Worm (Caenorhabditis elegans) whole organism, L3 larva: ENCODE measurements around the gene C16C10.8.

Source experiments
- ZK546.5 ChIP-seq: sonication (generic microtip); optimal IDR thresholded peaks from 2 replicates; lab custom pipeline; 2017; ENCODE audit warnings: missing biosample characterization, missing genetic modification characterization
- ama-1 ChIP-seq: fragments of 150-350 bp; optimal IDR thresholded peaks from 2 replicates; lab custom pipeline; 2018
- ceh-28 ChIP-seq: fragments of 150-350 bp; optimal IDR thresholded peaks from 2 replicates; lab custom pipeline; 2014; ENCODE audit warnings: missing biosample characterization, missing genetic modification reagents, missing genetic modification characterization
- ceh-82 ChIP-seq: fragments of 150-350 bp; optimal IDR thresholded peaks from 2 replicates; lab custom pipeline; 2014; ENCODE audit warnings: missing biosample characterization, missing genetic modification characterization
- egl-27 ChIP-seq: sonication (generic microtip); optimal IDR thresholded peaks from 4 replicates; lab custom pipeline; 2017; ENCODE audit warnings: missing biosample characterization, missing genetic modification reagents, missing genetic modification characterization
- egl-5 ChIP-seq: fragments of 150-350 bp; optimal IDR thresholded peaks from 2 replicates; lab custom pipeline; 2017; ENCODE audit warnings: missing biosample characterization, missing genetic modification reagents, missing genetic modification characterization, inconsistent platforms
- elt-1 ChIP-seq: fragments of 150-350 bp; optimal IDR thresholded peaks from 2 replicates; lab custom pipeline; 2014; ENCODE audit warnings: missing biosample characterization, missing genetic modification characterization
- fkh-10 ChIP-seq: sonication (generic microtip); optimal IDR thresholded peaks from 2 replicates; lab custom pipeline; 2017; ENCODE audit warnings: missing biosample characterization, missing genetic modification reagents, missing genetic modification characterization
- fkh-2 ChIP-seq: fragments of 150-350 bp; optimal IDR thresholded peaks from 2 replicates; lab custom pipeline; 2014; ENCODE audit warnings: missing biosample characterization, missing genetic modification reagents, missing genetic modification characterization
- jun-1 ChIP-seq: fragments of 150-350 bp; optimal IDR thresholded peaks from 2 replicates; lab custom pipeline; 2014; ENCODE audit warnings: missing biosample characterization, missing genetic modification reagents, missing genetic modification characterization
- lin-15B ChIP-seq: fragments of 150-350 bp; optimal IDR thresholded peaks from 2 replicates; lab custom pipeline; 2014; ENCODE audit warnings: missing biosample characterization, missing genetic modification characterization
- lin-39 ChIP-seq: fragments of 150-350 bp; optimal IDR thresholded peaks from 2 replicates; lab custom pipeline; 2018; ENCODE audit warnings: missing biosample characterization, missing genetic modification reagents, missing genetic modification characterization
- mdl-1 ChIP-seq: fragments of 150-350 bp; optimal IDR thresholded peaks from 2 replicates; lab custom pipeline; 2014; ENCODE audit warnings: missing biosample characterization, missing genetic modification characterization
- mml-1 ChIP-seq: fragments of 150-350 bp; sonication (generic microtip); optimal IDR thresholded peaks from 3 replicates; lab custom pipeline; 2014; ENCODE audit warnings: missing biosample characterization, missing genetic modification characterization
- nfya-1 ChIP-seq: sonication (generic microtip); optimal IDR thresholded peaks from 2 replicates; lab custom pipeline; 2017; ENCODE audit warnings: missing genetic modification characterization, mild to moderate bottlenecking, missing compliant biosample characterization, antibody characterized with exemption, moderate library complexity; ENCODE audit not compliant: insufficient read depth
- nhr-11 ChIP-seq: fragments of 150-350 bp; optimal IDR thresholded peaks from 2 replicates; lab custom pipeline; 2014; ENCODE audit warnings: missing biosample characterization, missing genetic modification characterization
- nhr-12 ChIP-seq: fragments of 150-350 bp; optimal IDR thresholded peaks from 2 replicates; lab custom pipeline; 2014; ENCODE audit warnings: missing biosample characterization, missing genetic modification characterization
- nhr-23 ChIP-seq: fragments of 150-350 bp; optimal IDR thresholded peaks from 2 replicates; lab custom pipeline; 2014; ENCODE audit warnings: missing biosample characterization, missing genetic modification reagents, missing genetic modification characterization
- nhr-237 ChIP-seq: fragments of 150-350 bp; optimal IDR thresholded peaks from 2 replicates; lab custom pipeline; 2014; ENCODE audit warnings: missing biosample characterization, missing genetic modification characterization
- nhr-76 ChIP-seq: fragments of 150-350 bp; sonication (generic microtip); optimal IDR thresholded peaks from 5 replicates; lab custom pipeline; 2014; ENCODE audit warnings: missing biosample characterization, missing genetic modification characterization
- nhr-77 ChIP-seq: fragments of 150-350 bp; optimal IDR thresholded peaks from 2 replicates; lab custom pipeline; 2014; ENCODE audit warnings: missing biosample characterization, missing genetic modification characterization
- tbx-2 ChIP-seq: sonication (generic microtip); optimal IDR thresholded peaks from 2 replicates; lab custom pipeline; 2016; ENCODE audit warnings: mild to moderate bottlenecking, missing genetic modification characterization, missing compliant biosample characterization
- unc-62 ChIP-seq: fragments of 150-350 bp; sonication (generic microtip); optimal IDR thresholded peaks from 4 replicates; lab custom pipeline; 2014; ENCODE audit warnings: missing biosample characterization, missing genetic modification reagents, missing genetic modification characterization
- ztf-11 ChIP-seq: fragments of 150-350 bp; optimal IDR thresholded peaks from 2 replicates; lab custom pipeline; 2014; ENCODE audit warnings: missing biosample characterization, missing genetic modification characterization
- ztf-4 ChIP-seq: fragments of 150-350 bp; optimal IDR thresholded peaks from 2 replicates; lab custom pipeline; 2014; ENCODE audit warnings: missing biosample characterization, missing genetic modification characterization

Gene C16C10.8

ce11 chrIII:4120386-4120785 is 43.6 kb downstream of the C16C10.8 start:
- TF ChIP-seq nfya-1 (peak; percentile 74), fkh-2 (tag; lab: Kevin White, UChicago) (no peak), nhr-237 (tag; lab: Kevin White, UChicago) (no peak), nhr-11 (no peak), fkh-10 (GFP tag; lab: Kevin White, UChicago) (no peak), ztf-11 (tag; lab: Kevin White, UChicago) (no peak), jun-1 (no peak)

- no peak for TF ChIP-seq ceh-82 (tag; lab: Kevin White, UChicago)
- TF ChIP-seq lin-39 (tag; lab: Kevin White, UChicago) = no peak
- TF ChIP-seq ZK546.5 = no peak
- TF ChIP-seq ceh-28 = no peak
- no peak for TF ChIP-seq fkh-2 (tag; lab: Kevin White, UChicago)
- TF ChIP-seq nhr-237 (tag; lab: Kevin White, UChicago) = no peak
- TF ChIP-seq egl-5 (tag; lab: Kevin White, UChicago) = no peak
- no peak for TF ChIP-seq mml-1 (tag; lab: Kevin White, UChicago)
- no peak for TF ChIP-seq tbx-2
- no peak for TF ChIP-seq ztf-11 (tag; lab: Kevin White, UChicago)
- TF ChIP-seq fkh-10 (GFP tag; lab: Kevin White, UChicago) = no peak
- no peak for TF ChIP-seq egl-27
- TF ChIP-seq unc-62 (GFP tag; lab: Kevin White, UChicago) = no peak
- no peak for TF ChIP-seq nhr-77 (tag; lab: Kevin White, UChicago)
- no peak for TF ChIP-seq nhr-76 (tag; lab: Kevin White, UChicago)
- TF ChIP-seq ztf-4 = no peak
These were observed 44.2 kb downstream of the C16C10.8 start for ce11 chrIII:4119736-4120135.

- TF ChIP-seq lin-15B (tag; lab: Kevin White, UChicago) (no peak), nhr-12 (tag; lab: Kevin White, UChicago) (no peak), egl-5 (tag; lab: Kevin White, UChicago) (no peak), nhr-23 (no peak), ama-1 (lab: Kevin White, UChicago) (no peak), mml-1 (tag; lab: Kevin White, UChicago) (no peak), elt-1 (tag; lab: Kevin White, UChicago) (no peak)
- TF ChIP-seq, all 47 proteins: peak for 0
These were observed 48.9 kb downstream of the C16C10.8 start, which contains the start of gene unc-103 for ce11 chrIII:4115085-4115484. unc-103 (plus strand) TSS chrIII:4115385.

- TF ChIP-seq nfya-1 (peak; percentile 9), mdl-1 (no peak)
These were observed 50.4 kb downstream of the C16C10.8 start for ce11 chrIII:4113594-4113993.
